Fruit fly (Drosophila melanogaster) whole organism, wandering third instar larva: ENCODE results near the gene Trs33.

Experiments
- CG32264 ChIP-seq: fragments of 200-800 bp; sonication (Bioruptor generic); optimal IDR thresholded peaks from 2 replicates; lab custom pipeline; 2016; ENCODE audit warnings: missing biosample characterization, missing genetic modification characterization
- Hr78 ChIP-seq: fragments of >200 bp; optimal IDR thresholded peaks from 2 replicates; lab custom pipeline; 2017; ENCODE audit warnings: missing biosample characterization, missing genetic modification characterization
- Vsx2 ChIP-seq: fragments of 200-300, 225-300 bp; sonication (Bioruptor generic); optimal IDR thresholded peaks from 2 replicates; lab custom pipeline; 2018; ENCODE audit warnings: missing biosample characterization, missing genetic modification characterization; ENCODE audit not compliant: partially characterized antibody
- dl ChIP-seq, 2 experiments: fragments of 175-275, 200-275 bp in 1 of 2; fragments of 200-275 bp in 1 of 2; sonication (Bioruptor generic); optimal IDR thresholded peaks; lab custom pipeline; 2018; ENCODE audit warnings: mild to moderate bottlenecking in 2 of 2, missing biosample characterization in 2 of 2, missing genetic modification characterization in 2 of 2, moderate library complexity in 2 of 2; ENCODE audit not compliant: partially characterized antibody in 2 of 2, insufficient read depth in 1 of 2
- dmrt93B ChIP-seq: fragments of 200-800 bp; sonication (Bioruptor generic); optimal IDR thresholded peaks from 2 replicates; lab custom pipeline; 2018; ENCODE audit warnings: missing biosample characterization, mild to moderate bottlenecking, missing genetic modification characterization
- dsf ChIP-seq: sonication (Bioruptor generic); optimal IDR thresholded peaks from 2 replicates; lab custom pipeline; 2016; ENCODE audit warnings: missing biosample characterization, missing genetic modification characterization, borderline replicate concordance
- foxo ChIP-seq, 2 experiments: fragments of 200-800 bp; sonication (Bioruptor generic); optimal IDR thresholded peaks; 2 replicates in 1 of 2; 3 replicates in 1 of 2; lab custom pipeline; 2016 to 2017; ENCODE audit warnings: missing biosample characterization in 2 of 2, missing genetic modification characterization in 2 of 2
- fru ChIP-seq: fragments of 200-800 bp; sonication (Bioruptor generic); optimal IDR thresholded peaks from 3 replicates; lab custom pipeline; 2016; ENCODE audit warnings: missing biosample characterization, mild to moderate bottlenecking, missing genetic modification characterization
- h ChIP-seq: fragments of 200-800 bp; sonication (Bioruptor generic); optimal IDR thresholded peaks from 3 replicates; lab custom pipeline; 2016; ENCODE audit warnings: missing biosample characterization, mild to moderate bottlenecking, missing genetic modification characterization
- pan ChIP-seq: fragments of >200 bp; optimal IDR thresholded peaks from 2 replicates; lab custom pipeline; 2017
- rgr ChIP-seq: fragments of 200-800 bp; sonication (Bioruptor generic); optimal IDR thresholded peaks from 3 replicates; lab custom pipeline; 2016; ENCODE audit warnings: missing biosample characterization, mild to moderate bottlenecking, missing genetic modification characterization
- sv ChIP-seq: fragments of 200-800 bp; sonication (Bioruptor generic); optimal IDR thresholded peaks from 3 replicates; lab custom pipeline; 2016; ENCODE audit warnings: missing biosample characterization, missing genetic modification characterization
- tai ChIP-seq: sonication (Bioruptor generic); optimal IDR thresholded peaks from 2 replicates; lab custom pipeline; 2016; ENCODE audit warnings: missing biosample characterization, missing genetic modification characterization

DNA sequence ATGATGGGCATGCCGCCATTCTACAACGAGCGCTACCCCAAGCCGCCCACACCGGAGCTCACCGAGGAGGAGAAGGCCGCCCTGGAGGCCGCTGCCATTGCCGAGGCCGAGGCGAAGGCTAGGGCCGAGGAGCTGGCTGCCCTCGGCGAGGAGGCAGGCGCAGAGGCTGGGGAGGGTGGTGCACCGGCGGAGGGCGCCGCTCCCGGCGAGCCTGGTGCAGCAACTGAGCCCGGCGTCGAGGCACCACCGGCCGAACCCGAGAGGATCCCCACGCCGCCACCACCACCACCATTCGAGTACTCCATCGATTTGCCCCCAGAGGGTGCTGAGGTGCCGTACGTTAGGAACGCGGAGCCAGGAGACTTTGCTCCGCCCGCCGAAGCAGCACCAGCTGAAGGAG lies 45.5 kb downstream of the Trs33 start:
- TF ChIP-seq h = no peak
- no peak for TF ChIP-seq tai (GFP tag; lab: Kevin White, UChicago)
- no peak for TF ChIP-seq pan
- no peak for TF ChIP-seq CG32264 (GFP tag; lab: Kevin White, UChicago)
- TF ChIP-seq dl (GFP tag; optimal IDR thresholded peaks at IDR 0.05; lab: Kevin White, UChicago; ENCODE audit: insufficient read depth in 1 of 2, partially characterized antibody in 2 of 2) = no peak
- no peak for TF ChIP-seq dmrt93B (GFP tag; lab: Kevin White, UChicago)
- TF ChIP-seq Hr78 (GFP tag; lab: Kevin White, UChicago) = no peak
- TF ChIP-seq fru (GFP tag; lab: Kevin White, UChicago) = no peak
- TF ChIP-seq dsf (GFP tag; lab: Kevin White, UChicago) = no peak
- no peak for TF ChIP-seq Vsx2 (GFP tag; lab: Kevin White, UChicago)
- TF ChIP-seq foxo (GFP tag; optimal IDR thresholded peaks at IDR 0.05; lab: Kevin White, UChicago) = no peak
- no peak for TF ChIP-seq rgr (GFP tag; lab: Kevin White, UChicago)
- no peak for TF ChIP-seq sv (GFP tag; lab: Kevin White, UChicago)
